Worm (Caenorhabditis elegans) whole organism, L4 larva: ENCODE data around the gene Y102A11A.1.
A peak's percentile ranks its signal among the peaks of the same experiment; 100 is the strongest.

Experiments used
- F26F4.8 ChIP-seq: fragments of 200-800 bp; sonication (Bioruptor generic); conservative IDR thresholded peaks from 2 replicates; pipeline ENCODE4 v1.3.6; 2022; ENCODE audit warnings: missing genetic modification characterization, missing compliant biosample characterization
- F44E2.7 ChIP-seq: fragments of 200-800 bp; sonication (Bioruptor generic); IDR thresholded peaks from 2 replicates; pipeline ENCODE4 v2.1.2; 2022; ENCODE audit warnings: missing genetic modification characterization, missing compliant biosample characterization
- F49E8.2 ChIP-seq: sonication (generic microtip); optimal IDR thresholded peaks from 2 replicates; lab custom pipeline; 2016; ENCODE audit warnings: missing compliant biosample characterization, mild to moderate bottlenecking, missing genetic modification characterization, borderline replicate concordance
- T20F7.1 ChIP-seq: fragments of 200-800 bp; sonication (Bioruptor generic); optimal IDR thresholded peaks from 2 replicates; lab custom pipeline; 2018; ENCODE audit warnings: mild to moderate bottlenecking, missing genetic modification characterization, missing compliant biosample characterization
- T26A8.4 ChIP-seq: fragments of 200-800 bp; sonication (Bioruptor generic); IDR thresholded peaks from 2 replicates; pipeline ENCODE4 v1.3.6; 2022; ENCODE audit warnings: missing genetic modification characterization, missing compliant biosample characterization
- Y75B8A.6 ChIP-seq: fragments of 200-800 bp; sonication (Bioruptor generic); IDR thresholded peaks from 2 replicates; pipeline ENCODE4 v1.3.6; 2022; ENCODE audit warnings: missing genetic modification reagents, missing genetic modification characterization, missing compliant biosample characterization
- ZK546.5 ChIP-seq, 2 experiments: sonication (generic microtip); optimal IDR thresholded peaks; 2 replicates each; lab custom pipeline; 2017; ENCODE audit warnings: missing biosample characterization in 2 of 2, missing genetic modification characterization in 2 of 2
- aha-1 ChIP-seq: fragments of 150-350 bp; peaks from one replicate; lab custom pipeline; 2014; ENCODE audit warnings: missing biosample characterization, missing genetic modification characterization
- aly-2 ChIP-seq: sonication (generic microtip); optimal IDR thresholded peaks from 2 replicates; lab custom pipeline; 2018; ENCODE audit warnings: missing biosample characterization, missing genetic modification characterization
- arid-1 ChIP-seq: fragments of 200-800 bp; sonication (Bioruptor generic); conservative IDR thresholded peaks from 2 replicates; pipeline ENCODE4 v1.3.6; 2022; ENCODE audit warnings: missing genetic modification reagents, missing genetic modification characterization, missing compliant biosample characterization
- attf-4 ChIP-seq: sonication (generic microtip); optimal IDR thresholded peaks from 3 replicates; lab custom pipeline; 2017; ENCODE audit warnings: missing biosample characterization, missing genetic modification characterization
- ceh-44 ChIP-seq: fragments of 200-800 bp; sonication (Bioruptor generic); IDR thresholded peaks from 2 replicates; pipeline ENCODE4 v1.3.6; 2022; ENCODE audit warnings: missing genetic modification reagents, missing genetic modification characterization, missing compliant biosample characterization
- cey-2 ChIP-seq: sonication (generic microtip); optimal IDR thresholded peaks from 3 replicates; lab custom pipeline; 2017; ENCODE audit warnings: missing genetic modification characterization, mild to moderate bottlenecking, missing compliant biosample characterization, antibody characterized with exemption, borderline replicate concordance; ENCODE audit not compliant: insufficient read depth
- daf-12 ChIP-seq: fragments of 150-350 bp; optimal IDR thresholded peaks from 2 replicates; lab custom pipeline; 2014; ENCODE audit warnings: missing biosample characterization, missing genetic modification reagents, missing genetic modification characterization
- daf-19 ChIP-seq: fragments of 200-800 bp; sonication (Bioruptor generic); conservative IDR thresholded peaks from 2 replicates; pipeline ENCODE4 v1.3.6; 2022; ENCODE audit warnings: missing genetic modification characterization, missing compliant biosample characterization
- dve-1 ChIP-seq: sonication (generic microtip); optimal IDR thresholded peaks from 2 replicates; lab custom pipeline; 2017; ENCODE audit warnings: antibody characterized with exemption, mild to moderate bottlenecking, missing genetic modification characterization, missing compliant biosample characterization; ENCODE audit not compliant: insufficient read depth
- egl-43 ChIP-seq: fragments of 200-800 bp; sonication (Bioruptor generic); IDR thresholded peaks from 2 replicates; pipeline ENCODE4 v1.3.6; 2022; ENCODE audit warnings: missing genetic modification reagents, missing genetic modification characterization, missing compliant biosample characterization
- fkh-10 ChIP-seq: fragments of 150-350 bp; optimal IDR thresholded peaks from 2 replicates; lab custom pipeline; 2014; ENCODE audit warnings: missing biosample characterization, missing genetic modification reagents, missing genetic modification characterization
- fos-1 ChIP-seq: fragments of 150-350 bp; optimal IDR thresholded peaks from 2 replicates; lab custom pipeline; 2014; ENCODE audit warnings: missing biosample characterization, missing genetic modification characterization
- hmg-1.1 ChIP-seq: fragments of 200-800 bp; sonication (Bioruptor generic); IDR thresholded peaks from 2 replicates; pipeline ENCODE4 v1.3.6; 2022; ENCODE audit warnings: missing genetic modification reagents, missing genetic modification characterization, missing compliant biosample characterization
- jun-1 ChIP-seq: fragments of 150-350 bp; optimal IDR thresholded peaks from 2 replicates; lab custom pipeline; 2014; ENCODE audit warnings: missing biosample characterization, missing genetic modification reagents, missing genetic modification characterization
- lim-7 ChIP-seq: fragments of 200-800 bp; sonication (Bioruptor generic); IDR thresholded peaks from 2 replicates; pipeline ENCODE4 v1.3.6; 2022; ENCODE audit warnings: missing genetic modification characterization, missing compliant biosample characterization
- lin-29 ChIP-seq: fragments of 200-800 bp; sonication (Bioruptor generic); IDR thresholded peaks from 2 replicates; pipeline ENCODE4 v1.3.6; 2022; ENCODE audit warnings: missing genetic modification reagents, missing genetic modification characterization, missing compliant biosample characterization
- madf-9 ChIP-seq: fragments of 200-800 bp; sonication (Bioruptor generic); conservative IDR thresholded peaks from 2 replicates; pipeline ENCODE4 v1.3.6; 2022; ENCODE audit warnings: missing genetic modification reagents, missing genetic modification characterization, missing compliant biosample characterization
- mep-1 ChIP-seq: fragments of 150-350 bp; sonication (generic microtip); optimal IDR thresholded peaks from 3 replicates; lab custom pipeline; 2014; ENCODE audit warnings: missing biosample characterization, missing genetic modification characterization
- mxl-3 ChIP-seq: fragments of 200-800 bp; sonication (Bioruptor generic); optimal IDR thresholded peaks from 2 replicates; lab custom pipeline; 2018; ENCODE audit warnings: mild to moderate bottlenecking, missing genetic modification characterization, missing compliant biosample characterization
- nhr-10 ChIP-seq: fragments of 150-350 bp; optimal IDR thresholded peaks from 2 replicates; lab custom pipeline; 2014; ENCODE audit warnings: missing biosample characterization, missing genetic modification characterization
- nhr-11 ChIP-seq: fragments of 150-350 bp; optimal IDR thresholded peaks from 2 replicates; lab custom pipeline; 2014; ENCODE audit warnings: missing biosample characterization, missing genetic modification characterization
- nhr-28 ChIP-seq: fragments of 150-350 bp; optimal IDR thresholded peaks from 2 replicates; lab custom pipeline; 2014; ENCODE audit warnings: missing biosample characterization, missing genetic modification characterization
- nhr-42 ChIP-seq: fragments of 200-800 bp; sonication (Bioruptor generic); IDR thresholded peaks from 2 replicates; pipeline ENCODE4 v1.3.6; 2022; ENCODE audit warnings: missing genetic modification characterization, missing compliant biosample characterization
- php-3 ChIP-seq: fragments of 200-800 bp; sonication (Bioruptor generic); IDR thresholded peaks from 2 replicates; pipeline ENCODE4 v1.3.6; 2022; ENCODE audit warnings: missing genetic modification reagents, missing genetic modification characterization, missing compliant biosample characterization
- rbr-2 ChIP-seq: sonication (generic microtip); optimal IDR thresholded peaks from 2 replicates; lab custom pipeline; 2016; ENCODE audit warnings: missing genotype, missing genetic modification characterization, missing compliant biosample characterization
- sdz-12 ChIP-seq: fragments of 200-800 bp; sonication (Bioruptor generic); optimal IDR thresholded peaks from 2 replicates; lab custom pipeline; 2018; ENCODE audit warnings: mild to moderate bottlenecking, missing genetic modification characterization, missing compliant biosample characterization
- set-16 ChIP-seq: fragments of 200-800 bp; sonication (Bioruptor generic); IDR thresholded peaks from 2 replicates; pipeline ENCODE4 v1.3.6; 2022; ENCODE audit warnings: missing genetic modification reagents, missing genetic modification characterization, missing compliant biosample characterization
- tag-97 ChIP-seq: fragments of 200-800 bp; sonication (Bioruptor generic); IDR thresholded peaks from 2 replicates; pipeline ENCODE4 v1.3.6; 2022; ENCODE audit warnings: missing genetic modification characterization, missing compliant biosample characterization
- unc-62 ChIP-seq, 3 experiments: fragments of 150-350 bp in 1 of 3; sonication (generic microtip); optimal IDR thresholded peaks in 2 of 3; peaks in 1 of 3; 1 replicate in 1 of 3; 2 replicates in 2 of 3; lab custom pipeline; 2014 to 2017; ENCODE audit warnings: missing biosample characterization in 3 of 3, missing genetic modification characterization in 3 of 3, missing genetic modification reagents in 3 of 3, missing genotype in 1 of 3
- vab-7 ChIP-seq: fragments of 200-800 bp; sonication (Bioruptor generic); IDR thresholded peaks from 2 replicates; pipeline ENCODE4 v1.3.6; 2022; ENCODE audit warnings: missing genetic modification reagents, missing genetic modification characterization, missing compliant biosample characterization
- ztf-11 ChIP-seq: fragments of 150-350 bp; optimal IDR thresholded peaks from 2 replicates; lab custom pipeline; 2014; ENCODE audit warnings: missing biosample characterization, missing genetic modification characterization

Gene Y102A11A.1

ce11 chrX:2090493-2090892 lies 38.9 kb downstream of the Y102A11A.1 start (continued):
- TF ChIP-seq php-3 = 0 out of 2 replicates have a peak, but pooled peaks have one; percentile 62
- peak; percentile 73 for TF ChIP-seq dve-1 (tag; lab: Kevin White, UChicago)
- TF ChIP-seq mxl-3 (GFP tag; lab: Kevin White, UChicago) = peak; percentile 39
- TF ChIP-seq jun-1 (tag; lab: Kevin White, UChicago) = no peak
- TF ChIP-seq rbr-2 (tag; lab: Kevin White, UChicago) = no peak
- TF ChIP-seq egl-43 (GFP tag; lab: Robert Waterston, UW) = no peak
- no peak for TF ChIP-seq attf-4 (tag; lab: Kevin White, UChicago)
- TF ChIP-seq lin-29 = no peak
- TF ChIP-seq nhr-28 (tag; lab: Kevin White, UChicago) = peak; percentile 51
- TF ChIP-seq daf-12 (tag; lab: Kevin White, UChicago) = no peak
- TF ChIP-seq fos-1 (tag; lab: Kevin White, UChicago) = no peak
- no peak for TF ChIP-seq aly-2
- TF ChIP-seq ZK546.5 (tag; optimal IDR thresholded peaks at IDR 0.05; lab: Kevin White, UChicago) = no peak
- no peak for TF ChIP-seq fkh-10 (GFP tag; lab: Kevin White, UChicago)
- no peak for TF ChIP-seq ceh-44 (GFP tag; lab: Robert Waterston, UW)
- TF ChIP-seq sdz-12 (GFP tag; lab: Kevin White, UChicago) = no peak
- TF ChIP-seq mep-1 (tag; lab: Kevin White, UChicago) = peak; percentile 58
- TF ChIP-seq nhr-42 (GFP tag; lab: Robert Waterston, UW) = no peak
- no peak for TF ChIP-seq madf-9 (GFP tag; lab: Robert Waterston, UW)
- TF ChIP-seq arid-1 (GFP tag; lab: Robert Waterston, UW) = no peak
- TF ChIP-seq nhr-10 = no peak
- no peak for TF ChIP-seq Y75B8A.6
- no peak for TF ChIP-seq lim-7 (GFP tag; lab: Robert Waterston, UW)
- TF ChIP-seq cey-2 (tag; lab: Kevin White, UChicago) = no peak
- no peak for TF ChIP-seq T20F7.1
- TF ChIP-seq F44E2.7 (GFP tag; lab: Robert Waterston, UW) = no peak
- no peak for TF ChIP-seq tag-97 (GFP tag; lab: Robert Waterston, UW)
- no peak for TF ChIP-seq ztf-11 (tag; lab: Kevin White, UChicago)
- TF ChIP-seq T26A8.4 = 0 out of 2 replicates have a peak, but pooled peaks have one; percentile 26
- TF ChIP-seq nhr-11 (tag; lab: Kevin White, UChicago) = no peak
- no peak for TF ChIP-seq daf-19 (GFP tag; lab: Robert Waterston, UW)
- no peak for TF ChIP-seq hmg-1.1 (GFP tag; lab: Robert Waterston, UW)
- no peak for TF ChIP-seq F49E8.2
- TF ChIP-seq vab-7 = no peak

- peak; percentile 43 for TF ChIP-seq aha-1 (tag; lab: Kevin White, UChicago)
- TF ChIP-seq cey-2 (tag; lab: Kevin White, UChicago) = no peak
- no peak for TF ChIP-seq daf-12 (tag; lab: Kevin White, UChicago)
- TF ChIP-seq rbr-2 (tag; lab: Kevin White, UChicago) = no peak
- TF ChIP-seq T20F7.1 = no peak
Observed at ce11 chrX:2093169-2093568, 41.5 kb downstream of the Y102A11A.1 start, which contains the start of gene col-164. Gene col-164, plus strand, starts transcription at chrX:2093469.

- peak; percentile 70 for TF ChIP-seq set-16
- no peak for TF ChIP-seq ztf-11 (tag; lab: Kevin White, UChicago)
- TF ChIP-seq nhr-10 = no peak
- TF ChIP-seq F26F4.8 = no peak
- peak in 1 of 2 experiments; percentile 79 for TF ChIP-seq unc-62 (GFP tag; optimal IDR thresholded peaks at IDR 0.05 in 1 of 2; lab: Kevin White, UChicago)
- TF ChIP-seq unc-62 (tag; optimal IDR thresholded peaks at IDR 0.05; lab: Kevin White, UChicago) = no peak
Observed at ce11 chrX:2094094-2094493, 42.5 kb downstream of the Y102A11A.1 start.
